Worm (Caenorhabditis elegans): ENCODE results near the gene Y66C5A.1.

The Y66C5A.1 gene

DNA sequence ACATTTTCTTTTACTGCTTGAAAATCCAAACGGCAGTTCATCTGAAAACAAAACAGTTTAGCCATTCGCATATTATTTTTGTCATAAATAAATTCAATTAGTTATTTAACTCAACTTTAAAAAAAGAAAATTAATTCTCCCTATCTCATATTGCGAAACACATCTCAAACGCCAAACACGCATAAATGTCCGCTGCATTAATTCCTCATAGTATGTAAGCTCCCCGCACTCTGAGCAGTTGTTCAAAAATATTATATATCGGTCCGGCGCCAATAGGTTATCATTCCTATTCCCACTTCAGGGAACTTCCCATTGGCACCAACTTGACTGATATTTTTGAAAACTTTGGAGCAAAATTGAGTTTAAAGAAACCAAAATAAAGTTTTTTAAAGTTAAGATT, 22.9 kb upstream of the Y66C5A.1 start:
- TF ChIP-seq hmg-4 (GFP tag; optimal IDR thresholded peaks at IDR 0.05) (no peak), tbx-37 (GFP tag; conservative IDR thresholded peaks at IDR 0.05) (no peak), ets-7 (tag; optimal IDR thresholded peaks at IDR 0.05) (no peak)

DNA sequence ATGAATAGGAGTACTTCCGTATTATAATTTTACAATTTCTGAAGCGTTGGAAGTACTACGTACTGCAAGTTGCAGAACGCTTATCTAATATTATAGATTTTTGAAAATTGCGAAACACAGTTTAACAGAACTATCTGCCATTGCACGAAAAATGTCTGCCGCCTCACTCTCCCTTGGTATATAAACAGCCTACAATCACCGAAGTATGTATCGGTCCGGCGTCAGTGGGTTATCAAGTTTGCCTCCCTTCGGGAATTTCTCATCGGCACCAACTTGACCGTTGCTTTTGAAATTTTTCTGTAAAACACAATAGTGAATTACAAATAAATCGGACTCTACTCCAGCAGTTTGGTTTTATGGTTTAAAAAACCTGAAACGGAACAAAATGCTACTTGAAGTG, 22.0 kb upstream of the Y66C5A.1 start:
- TF ChIP-seq B0310.2 (tag; optimal IDR thresholded peaks at IDR 0.05) (no peak), hnd-1 (tag; optimal IDR thresholded peaks at IDR 0.05) (no peak), hmbx-1 (tag; optimal IDR thresholded peaks at IDR 0.05) (no peak), hmg-4 (GFP tag; optimal IDR thresholded peaks at IDR 0.05) (no peak), flt-1 (GFP tag; IDR thresholded peaks at IDR 0.05) (no peak), tra-4 (tag; optimal IDR thresholded peaks at IDR 0.05) (no peak)

- no peak for TF ChIP-seq ama-1 (optimal IDR thresholded peaks at IDR 0.05)
- no peak for TF ChIP-seq pes-1 (GFP tag; IDR thresholded peaks at IDR 0.05)
- TF ChIP-seq tbx-11 (GFP tag; IDR thresholded peaks at IDR 0.05): no peak
- TF ChIP-seq tbx-37 (GFP tag; conservative IDR thresholded peaks at IDR 0.05): no peak
- no peak for TF ChIP-seq B0310.2 (tag; optimal IDR thresholded peaks at IDR 0.05)
- TF ChIP-seq hmg-4 (GFP tag; optimal IDR thresholded peaks at IDR 0.05): no peak
- no peak for TF ChIP-seq F13C5.2 (tag; optimal IDR thresholded peaks at IDR 0.05)
- no peak for TF ChIP-seq sea-1 (GFP tag; conservative IDR thresholded peaks at IDR 0.05)
- no peak for TF ChIP-seq flt-1 (GFP tag; IDR thresholded peaks at IDR 0.05)
- TF ChIP-seq hmbx-1 (tag; optimal IDR thresholded peaks at IDR 0.05): no peak
- TF ChIP-seq tra-4 (tag; optimal IDR thresholded peaks at IDR 0.05): no peak
These were observed 21.4 kb upstream of the Y66C5A.1 start for ce11 chrX:14476625-14477257.

DNA sequence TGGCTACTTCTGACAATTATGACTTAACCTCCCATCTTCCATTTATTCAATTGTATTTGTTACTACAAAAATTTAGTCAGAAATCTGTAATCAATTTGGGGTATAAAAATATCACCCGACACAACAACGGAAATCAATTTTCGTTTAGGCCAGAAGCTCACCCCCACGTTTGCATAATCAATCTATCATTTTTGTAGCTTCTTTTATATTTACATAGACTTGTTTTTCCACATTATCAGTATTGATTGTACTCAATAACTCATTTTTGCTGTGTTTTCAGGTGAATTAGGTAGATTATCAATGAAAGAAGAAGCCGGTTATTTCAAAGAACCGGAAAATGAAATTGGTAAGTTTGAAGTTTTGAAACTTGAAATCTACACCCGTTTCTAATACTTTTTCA, 18.4 kb upstream of the Y66C5A.1 start, which contains the start of gene M163.5:
Gene M163.5, plus strand, starts transcription at position 301 of the 400 bp plus-strand sequence.
- TF ChIP-seq tbx-37 (GFP tag; conservative IDR thresholded peaks at IDR 0.05): no peak
- no peak for TF ChIP-seq tra-4 (tag; optimal IDR thresholded peaks at IDR 0.05)
- TF ChIP-seq hmbx-1 (tag; optimal IDR thresholded peaks at IDR 0.05): no peak
- no peak for TF ChIP-seq ama-1 (optimal IDR thresholded peaks at IDR 0.05)
- TF ChIP-seq tbx-11 (GFP tag; IDR thresholded peaks at IDR 0.05): no peak
- no peak for TF ChIP-seq aly-1 (tag; optimal IDR thresholded peaks at IDR 0.05)
- no peak for TF ChIP-seq hnd-1 (tag; optimal IDR thresholded peaks at IDR 0.05)
- TF ChIP-seq sea-1 (GFP tag; conservative IDR thresholded peaks at IDR 0.05): no peak
- TF ChIP-seq scrt-1 (GFP tag; IDR thresholded peaks at IDR 0.05): no peak
- TF ChIP-seq pes-1 (GFP tag; IDR thresholded peaks at IDR 0.05): no peak

- TF ChIP-seq F13C5.2 (tag; optimal IDR thresholded peaks at IDR 0.05) (no peak), sea-1 (GFP tag; conservative IDR thresholded peaks at IDR 0.05) (no peak), tbx-37 (GFP tag; conservative IDR thresholded peaks at IDR 0.05) (no peak)
These were observed 15.4 kb upstream of the Y66C5A.1 start, which contains the start of gene M163.10 for ce11 chrX:14470687-14471086. Gene M163.10 (plus strand): TSS chrX:14470987.

DNA sequence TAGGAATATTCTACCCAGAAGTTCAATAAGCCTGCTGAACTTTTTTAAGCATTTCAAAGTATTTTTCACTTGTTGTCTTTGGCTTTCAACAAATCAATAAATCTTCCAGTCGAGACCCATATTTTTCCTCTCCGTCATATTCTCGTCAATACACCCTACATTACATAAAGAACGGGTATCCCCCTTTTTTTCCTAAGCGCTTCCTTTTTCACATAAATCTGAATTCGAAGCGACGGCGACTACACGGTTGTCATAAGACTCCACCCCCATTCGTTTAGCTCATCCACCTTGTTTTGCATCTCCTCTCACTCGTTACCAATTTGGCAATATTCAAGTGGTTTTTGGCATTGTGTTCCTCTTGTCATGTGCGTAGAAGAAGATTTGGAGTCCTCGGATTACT, 14.0 kb upstream of the Y66C5A.1 start, which contains the start of gene M163.9:
Gene M163.9, plus strand, starts transcription at position 301 of the 400 bp plus-strand sequence.
- TF ChIP-seq pes-1 (GFP tag; IDR thresholded peaks at IDR 0.05) (no peak), hmbx-1 (tag; optimal IDR thresholded peaks at IDR 0.05) (no peak), ceh-36 (tag; optimal IDR thresholded peaks at IDR 0.05) (no peak), tbx-37 (GFP tag; conservative IDR thresholded peaks at IDR 0.05) (no peak), aly-1 (tag; optimal IDR thresholded peaks at IDR 0.05) (no peak), B0310.2 (tag; optimal IDR thresholded peaks at IDR 0.05) (no peak), hmg-4 (GFP tag; optimal IDR thresholded peaks at IDR 0.05) (no peak), ama-1 (optimal IDR thresholded peaks at IDR 0.05) (no peak), tbx-11 (GFP tag; IDR thresholded peaks at IDR 0.05) (no peak), flt-1 (GFP tag; IDR thresholded peaks at IDR 0.05) (no peak), scrt-1 (GFP tag; IDR thresholded peaks at IDR 0.05) (no peak), ceh-13 (GFP tag; optimal IDR thresholded peaks at IDR 0.05) (no peak)

ce11 chrX:14466532-14466931, 11.2 kb upstream of the Y66C5A.1 start, which contains the start of gene M163.21:
Gene M163.21 (plus strand): TSS chrX:14466832.
- TF ChIP-seq tra-4 (tag; optimal IDR thresholded peaks at IDR 0.05) (no peak), tbx-11 (GFP tag; IDR thresholded peaks at IDR 0.05) (no peak), hnd-1 (tag; optimal IDR thresholded peaks at IDR 0.05) (no peak), scrt-1 (GFP tag; IDR thresholded peaks at IDR 0.05) (no peak)

DNA sequence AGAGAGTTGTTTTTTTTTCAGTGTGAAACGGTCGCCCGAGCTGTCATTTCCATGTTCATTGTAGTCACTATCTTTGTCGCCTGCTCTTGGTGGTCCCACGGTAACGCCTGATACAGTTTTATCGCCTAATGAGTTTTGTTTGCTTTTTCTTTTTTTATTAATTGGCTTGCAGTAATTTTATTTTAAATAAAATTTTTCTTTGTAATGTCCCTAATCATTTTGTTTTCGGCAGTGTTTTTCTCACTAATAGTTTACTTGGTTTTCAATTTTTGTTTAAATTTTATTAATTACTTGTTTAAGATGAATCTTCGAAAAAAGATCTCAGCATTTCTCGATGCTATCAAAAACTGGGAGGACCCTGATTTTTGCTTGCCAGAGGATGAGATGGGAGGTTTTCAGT, 10.3 kb upstream of the Y66C5A.1 start, which contains the start of gene M163.22:
Gene M163.22, plus strand, starts transcription at position 301 of the 400 bp plus-strand sequence.
- TF ChIP-seq F13C5.2 (tag; optimal IDR thresholded peaks at IDR 0.05) (no peak), tra-4 (tag; optimal IDR thresholded peaks at IDR 0.05) (no peak), B0310.2 (tag; optimal IDR thresholded peaks at IDR 0.05) (no peak), ama-1 (optimal IDR thresholded peaks at IDR 0.05) (no peak), hmbx-1 (tag; optimal IDR thresholded peaks at IDR 0.05) (no peak), hnd-1 (tag; optimal IDR thresholded peaks at IDR 0.05) (no peak), aly-1 (tag; optimal IDR thresholded peaks at IDR 0.05) (no peak), pes-1 (GFP tag; IDR thresholded peaks at IDR 0.05) (no peak), ets-7 (tag; optimal IDR thresholded peaks at IDR 0.05) (no peak), hmg-4 (GFP tag; optimal IDR thresholded peaks at IDR 0.05) (no peak), tbx-37 (GFP tag; conservative IDR thresholded peaks at IDR 0.05) (no peak), tbx-11 (GFP tag; IDR thresholded peaks at IDR 0.05) (no peak)

DNA sequence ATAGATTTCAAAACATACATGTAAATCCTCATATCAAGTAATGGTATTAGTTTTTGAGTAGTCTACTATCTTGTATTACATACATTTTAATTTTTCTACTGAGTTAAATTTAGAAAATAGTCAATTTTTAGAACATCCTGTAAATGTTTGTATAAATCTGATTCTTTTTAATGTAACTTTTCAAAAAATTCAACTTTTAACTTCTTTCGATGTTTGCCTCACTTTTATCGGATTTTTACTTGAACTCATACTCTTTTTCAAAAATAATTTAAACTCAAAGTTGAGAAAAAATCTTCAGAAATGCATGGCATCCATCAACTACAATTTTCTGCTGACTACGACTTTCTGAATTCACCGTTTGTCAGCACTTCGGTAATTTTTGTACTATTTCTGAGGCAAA, 9.2 kb upstream of the Y66C5A.1 start, which contains the start of gene M163.7:
Gene M163.7, plus strand, starts transcription at position 301 of the 400 bp plus-strand sequence.
- TF ChIP-seq ets-7 (tag; optimal IDR thresholded peaks at IDR 0.05) (no peak), ama-1 (optimal IDR thresholded peaks at IDR 0.05) (no peak), ceh-13 (GFP tag; optimal IDR thresholded peaks at IDR 0.05) (no peak), scrt-1 (GFP tag; IDR thresholded peaks at IDR 0.05) (no peak), aly-1 (tag; optimal IDR thresholded peaks at IDR 0.05) (no peak), B0310.2 (tag; optimal IDR thresholded peaks at IDR 0.05) (no peak), hnd-1 (tag; optimal IDR thresholded peaks at IDR 0.05) (no peak), ceh-36 (tag; optimal IDR thresholded peaks at IDR 0.05) (no peak), F13C5.2 (tag; optimal IDR thresholded peaks at IDR 0.05) (no peak), pes-1 (GFP tag; IDR thresholded peaks at IDR 0.05) (no peak), tra-4 (tag; optimal IDR thresholded peaks at IDR 0.05) (no peak), tbx-11 (GFP tag; IDR thresholded peaks at IDR 0.05) (no peak), flt-1 (GFP tag; IDR thresholded peaks at IDR 0.05) (no peak), hmg-4 (GFP tag; optimal IDR thresholded peaks at IDR 0.05) (no peak), tbx-37 (GFP tag; conservative IDR thresholded peaks at IDR 0.05) (no peak)

All from whole organism, early embryonic.